Worm (Caenorhabditis elegans) whole organism, L4 larva: ENCODE measurements around the gene R11D1.7.

ENCODE experiments used
- F49E8.2 ChIP-seq: sonication (generic microtip); optimal IDR thresholded peaks from 2 replicates; lab custom pipeline; 2016; ENCODE audit warnings: missing compliant biosample characterization, mild to moderate bottlenecking, missing genetic modification characterization, borderline replicate concordance
- T26A8.4 ChIP-seq: fragments of 200-800 bp; sonication (Bioruptor generic); IDR thresholded peaks from 2 replicates; pipeline ENCODE4 v1.3.6; 2022; ENCODE audit warnings: missing genetic modification characterization, missing compliant biosample characterization
- aha-1 ChIP-seq: fragments of 150-350 bp; peaks from one replicate; lab custom pipeline; 2014; ENCODE audit warnings: missing biosample characterization, missing genetic modification characterization
- ama-1 ChIP-seq: fragments of 150-350 bp; optimal IDR thresholded peaks from 2 replicates; lab custom pipeline; 2014; ENCODE audit warnings: inconsistent platforms, mixed read lengths
- ceh-20 ChIP-seq: fragments of 200-800 bp; sonication (Bioruptor generic); IDR thresholded peaks from 2 replicates; pipeline ENCODE4 v1.3.6; 2022; ENCODE audit warnings: missing genetic modification reagents, missing genetic modification characterization, missing compliant biosample characterization
- ces-1 ChIP-seq: fragments of 150-350 bp; sonication (generic microtip); optimal IDR thresholded peaks from 4 replicates; lab custom pipeline; 2014; ENCODE audit warnings: missing biosample characterization, missing genetic modification reagents, missing genetic modification characterization
- cey-2 ChIP-seq: sonication (generic microtip); optimal IDR thresholded peaks from 3 replicates; lab custom pipeline; 2017; ENCODE audit warnings: missing genetic modification characterization, mild to moderate bottlenecking, missing compliant biosample characterization, antibody characterized with exemption, borderline replicate concordance; ENCODE audit not compliant: insufficient read depth
- daf-16 ChIP-seq, 3 experiments: sonication (generic microtip); optimal IDR thresholded peaks; 2 replicates each; lab custom pipeline; 2016 to 2017; ENCODE audit warnings: missing genetic modification characterization in 3 of 3, missing genetic modification reagents in 3 of 3, mild to moderate bottlenecking in 2 of 3, missing compliant biosample characterization in 2 of 3, missing biosample characterization in 1 of 3, moderate library complexity in 1 of 3
- dmd-6 ChIP-seq: fragments of 200-800 bp; sonication (Bioruptor generic); IDR thresholded peaks from 2 replicates; pipeline ENCODE4 v1.3.6; 2022; ENCODE audit warnings: missing genetic modification reagents, missing genetic modification characterization, missing compliant biosample characterization
- dmd-9 ChIP-seq: fragments of 200-800 bp; sonication (Bioruptor generic); IDR thresholded peaks from 2 replicates; pipeline ENCODE4 v1.3.6; 2022; ENCODE audit warnings: missing genetic modification reagents, missing genetic modification characterization, missing compliant biosample characterization
- dpl-1 ChIP-seq: fragments of 150-350 bp; optimal IDR thresholded peaks from 2 replicates; lab custom pipeline; 2014; ENCODE audit warnings: missing biosample characterization, missing genetic modification reagents, missing genetic modification characterization
- duxl-1 ChIP-seq: sonication (generic microtip); optimal IDR thresholded peaks from 2 replicates; lab custom pipeline; 2016; ENCODE audit warnings: mild to moderate bottlenecking, missing genetic modification characterization, moderate library complexity, missing compliant biosample characterization; ENCODE audit not compliant: poor library complexity
- dve-1 ChIP-seq: sonication (generic microtip); optimal IDR thresholded peaks from 2 replicates; lab custom pipeline; 2017; ENCODE audit warnings: antibody characterized with exemption, mild to moderate bottlenecking, missing genetic modification characterization, missing compliant biosample characterization; ENCODE audit not compliant: insufficient read depth
- fkh-10 ChIP-seq: fragments of 150-350 bp; optimal IDR thresholded peaks from 2 replicates; lab custom pipeline; 2014; ENCODE audit warnings: missing biosample characterization, missing genetic modification reagents, missing genetic modification characterization
- hlh-11 ChIP-seq: fragments of 200-800 bp; sonication (Bioruptor generic); optimal IDR thresholded peaks from 2 replicates; lab custom pipeline; 2018; ENCODE audit warnings: mild to moderate bottlenecking, missing genetic modification characterization, missing compliant biosample characterization
- lir-3 ChIP-seq: sonication (generic microtip); optimal IDR thresholded peaks from 2 replicates; lab custom pipeline; 2016; ENCODE audit warnings: mild to moderate bottlenecking, missing genetic modification characterization, missing compliant biosample characterization
- mep-1 ChIP-seq: fragments of 150-350 bp; sonication (generic microtip); optimal IDR thresholded peaks from 3 replicates; lab custom pipeline; 2014; ENCODE audit warnings: missing biosample characterization, missing genetic modification characterization
- mes-2 ChIP-seq: sonication (generic microtip); optimal IDR thresholded peaks from 2 replicates; lab custom pipeline; 2016; ENCODE audit warnings: missing genotype, mild to moderate bottlenecking, missing genetic modification characterization, missing compliant biosample characterization; ENCODE audit not compliant: poor library complexity, severe bottlenecking
- nhr-10 ChIP-seq: fragments of 150-350 bp; optimal IDR thresholded peaks from 2 replicates; lab custom pipeline; 2014; ENCODE audit warnings: missing biosample characterization, missing genetic modification characterization
- nhr-102 ChIP-seq: sonication (generic microtip); optimal IDR thresholded peaks from 2 replicates; lab custom pipeline; 2016; ENCODE audit warnings: mild to moderate bottlenecking, missing genetic modification characterization, moderate library complexity, missing compliant biosample characterization
- nhr-28 ChIP-seq: fragments of 150-350 bp; optimal IDR thresholded peaks from 2 replicates; lab custom pipeline; 2014; ENCODE audit warnings: missing biosample characterization, missing genetic modification characterization
- nhr-48 ChIP-seq: sonication (generic microtip); optimal IDR thresholded peaks from 2 replicates; lab custom pipeline; 2016; ENCODE audit warnings: mild to moderate bottlenecking, missing genetic modification characterization, missing compliant biosample characterization
- nhr-6 ChIP-seq: fragments of 150-350 bp; optimal IDR thresholded peaks from 2 replicates; lab custom pipeline; 2014; ENCODE audit warnings: missing biosample characterization, missing genetic modification characterization
- pha-4 ChIP-seq, 2 experiments: fragments of 150-350 bp in 1 of 2; fragments of 200-800 bp in 1 of 2; sonication (Bioruptor generic) in 1 of 2; IDR thresholded peaks in 1 of 2; optimal IDR thresholded peaks in 1 of 2; 2 replicates each; pipeline versions ENCODE4 v1.3.6 to Lab custom; 2014 to 2022; ENCODE audit warnings: missing genetic modification characterization in 2 of 2, missing genetic modification reagents in 2 of 2, missing biosample characterization in 1 of 2, missing compliant biosample characterization in 1 of 2
- php-3 ChIP-seq: fragments of 200-800 bp; sonication (Bioruptor generic); IDR thresholded peaks from 2 replicates; pipeline ENCODE4 v1.3.6; 2022; ENCODE audit warnings: missing genetic modification reagents, missing genetic modification characterization, missing compliant biosample characterization
- pqm-1 ChIP-seq: sonication (generic microtip); optimal IDR thresholded peaks from 2 replicates; lab custom pipeline; 2017; ENCODE audit warnings: missing biosample characterization, missing genetic modification characterization
- spr-1 ChIP-seq: sonication (generic microtip); optimal IDR thresholded peaks from 2 replicates; lab custom pipeline; 2016; ENCODE audit warnings: mild to moderate bottlenecking, missing genetic modification characterization, missing compliant biosample characterization
- tag-97 ChIP-seq: fragments of 200-800 bp; sonication (Bioruptor generic); IDR thresholded peaks from 2 replicates; pipeline ENCODE4 v1.3.6; 2022; ENCODE audit warnings: missing genetic modification characterization, missing compliant biosample characterization
- tra-1 ChIP-seq: fragments of 200-800 bp; sonication (Bioruptor generic); IDR thresholded peaks from 2 replicates; pipeline ENCODE4 v1.3.6; 2022; ENCODE audit warnings: missing genetic modification reagents, missing genetic modification characterization, missing compliant biosample characterization
- unc-39 ChIP-seq: sonication (generic microtip); optimal IDR thresholded peaks from 2 replicates; lab custom pipeline; 2017; ENCODE audit warnings: missing biosample characterization, missing genetic modification characterization

Gene R11D1.7

DNA sequence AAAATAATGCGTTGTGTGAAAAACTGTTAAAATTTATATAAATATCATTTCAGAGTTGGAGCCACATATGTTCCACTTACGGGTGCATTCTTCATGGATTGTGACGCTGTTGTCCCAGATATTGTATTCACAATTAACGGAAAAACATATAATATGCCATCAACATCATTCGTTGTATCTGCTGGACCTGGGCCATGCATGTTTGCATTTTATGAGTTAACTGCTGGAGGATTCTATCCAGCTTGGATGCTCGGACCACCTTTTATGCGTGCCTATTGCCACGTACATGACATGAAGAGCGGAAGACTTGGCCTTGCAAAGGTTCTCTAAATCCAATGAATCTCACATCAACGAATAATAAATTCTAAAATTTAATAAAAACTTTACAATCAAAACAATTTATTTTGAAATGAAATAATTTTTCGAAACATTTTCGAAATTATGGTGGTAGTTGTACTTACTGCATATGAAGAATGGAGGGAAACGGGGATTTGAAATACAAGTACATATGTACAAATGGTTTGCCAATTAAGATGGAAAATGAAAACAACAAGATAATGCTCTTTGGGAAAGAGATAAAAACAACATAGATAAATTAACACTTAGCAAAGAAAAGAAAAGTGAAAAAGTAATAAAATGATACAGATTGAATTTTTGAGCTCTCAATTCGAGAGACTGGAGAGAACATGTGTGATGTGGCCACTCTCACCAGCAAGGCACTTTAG, 24.1 kb downstream of the R11D1.7 start:
- peak; percentile 13 for TF ChIP-seq nhr-48 (tag; lab: Kevin White, UChicago)
- TF ChIP-seq mep-1 (tag; lab: Kevin White, UChicago), result peak; percentile 66
- TF ChIP-seq dmd-9 (GFP tag; lab: Robert Waterston, UW), result no peak
- peak; percentile 28 for TF ChIP-seq pqm-1
- peak; percentile 2 for TF ChIP-seq spr-1
- peak; percentile 53 for TF ChIP-seq dve-1 (tag; lab: Kevin White, UChicago)
- no peak for TF ChIP-seq T26A8.4 (GFP tag; lab: Robert Waterston, UW)
- no peak for TF ChIP-seq unc-39
- peak; percentile 62 for TF ChIP-seq duxl-1 (tag; lab: Kevin White, UChicago)
- peak; percentile 69 for TF ChIP-seq mes-2 (tag; lab: Kevin White, UChicago)
- peak; percentile 49 for TF ChIP-seq nhr-102 (tag; lab: Kevin White, UChicago)
- peak; percentile 29 for TF ChIP-seq nhr-10
- no peak for TF ChIP-seq F49E8.2 (tag; lab: Kevin White, UChicago)
- TF ChIP-seq ceh-20 (GFP tag; lab: Robert Waterston, UW), result no peak

DNA sequence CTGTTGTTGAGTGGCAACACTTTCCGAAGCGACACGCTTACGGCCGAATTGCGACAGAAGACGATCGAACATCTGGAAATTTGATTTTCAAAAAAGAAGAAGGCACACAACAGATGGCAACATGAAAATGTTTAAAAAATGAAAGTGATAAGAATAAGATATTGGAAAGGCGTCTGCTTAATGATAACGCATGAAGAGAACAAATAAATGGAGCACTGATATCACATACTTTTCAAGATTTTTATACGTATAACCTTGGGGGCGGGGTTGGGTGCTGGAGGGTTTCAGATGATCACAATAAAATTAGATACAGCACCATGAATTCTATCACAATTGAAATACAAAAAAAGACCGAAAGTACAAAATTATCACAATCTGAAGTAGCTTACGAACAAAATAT, 25.2 kb downstream of the R11D1.7 start, which contains the start of gene C15C8.7:
TSS of gene C15C8.7 (minus strand) at position 72 of the 400 bp plus-strand sequence.
- TF ChIP-seq tag-97 (GFP tag; lab: Robert Waterston, UW), result no peak
- TF ChIP-seq hlh-11, result peak; percentile 50
- TF ChIP-seq pqm-1, result peak; percentile 84
- TF ChIP-seq mep-1 (tag; lab: Kevin White, UChicago), result peak; percentile 1
- peak; percentile 46; the same call in 1 of the 2 replicates for TF ChIP-seq dmd-6 (GFP tag; lab: Robert Waterston, UW)
- TF ChIP-seq tra-1 (GFP tag; lab: Robert Waterston, UW), result no peak
- peak; percentile 9 for TF ChIP-seq ama-1 (lab: Kevin White, UChicago)
- TF ChIP-seq aha-1 (tag; lab: Kevin White, UChicago), result peak; percentile 77
- TF ChIP-seq dve-1 (tag; lab: Kevin White, UChicago), result peak; percentile 58
- peak; percentile 37 for TF ChIP-seq nhr-28
- no peak for TF ChIP-seq daf-16 (GFP tag; optimal IDR thresholded peaks at IDR 0.05; lab: Kevin White, UChicago)
- peak; percentile 51 for TF ChIP-seq daf-16 (tag; optimal IDR thresholded peaks at IDR 0.05; lab: Kevin White, UChicago)
- no peak for TF ChIP-seq duxl-1 (tag; lab: Kevin White, UChicago)
- TF ChIP-seq cey-2 (tag; lab: Kevin White, UChicago), result no peak
- TF ChIP-seq php-3 (GFP tag; lab: Robert Waterston, UW), result 0 out of 2 replicates have a peak, but pooled peaks have one; percentile 28

DNA sequence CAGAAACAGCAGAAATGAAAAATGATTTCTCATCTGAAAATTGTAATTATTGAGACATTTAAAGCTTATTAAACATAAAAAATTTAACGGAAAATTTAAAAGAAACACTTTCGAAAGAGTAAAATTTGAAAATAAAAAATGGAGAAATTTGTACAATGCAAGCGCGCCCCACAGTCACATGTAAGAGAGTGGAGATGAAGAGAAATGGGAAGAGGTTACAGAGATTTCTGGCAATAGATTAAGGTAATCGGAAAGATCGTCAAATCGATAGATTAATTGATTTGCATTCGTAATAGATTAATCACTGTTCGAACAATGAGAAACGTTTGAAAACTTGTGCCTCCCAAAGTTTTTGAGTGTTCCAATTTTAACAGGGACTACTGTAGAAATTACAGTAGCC, 27.6 kb downstream of the R11D1.7 start, which contains the start of gene C15C8.4:
TSS of gene C15C8.4 (minus strand) at position 33 of the 400 bp plus-strand sequence.
- TF ChIP-seq dpl-1 (GFP tag; lab: Kevin White, UChicago), result peak; percentile 17
- peak; percentile 54 for TF ChIP-seq nhr-6
- no peak for TF ChIP-seq nhr-10
- no peak for TF ChIP-seq pha-4 (GFP tag; IDR thresholded peaks at IDR 0.05; lab: Robert Waterston, UW)
- no peak for TF ChIP-seq pha-4 (tag; optimal IDR thresholded peaks at IDR 0.05; lab: Kevin White, UChicago)

DNA sequence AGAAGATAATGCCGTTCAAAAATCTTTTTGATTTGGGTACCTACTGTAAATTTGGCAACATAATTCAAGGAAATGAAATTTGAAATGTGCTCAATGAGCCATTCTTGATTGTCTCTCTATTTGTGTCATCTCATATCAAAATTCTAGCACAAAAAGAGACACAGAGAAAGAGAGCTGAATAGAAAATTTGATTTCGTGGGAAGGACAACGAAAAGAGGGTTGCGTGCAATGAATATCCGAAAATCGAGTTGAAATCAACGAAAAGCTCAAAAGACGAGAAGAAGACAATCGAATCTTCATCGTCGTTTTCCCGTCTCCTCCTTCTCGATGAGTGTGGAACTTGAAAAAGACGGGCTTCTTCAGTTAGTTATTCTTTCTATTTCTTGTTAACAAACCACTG, 28.0 kb downstream of the R11D1.7 start, which contains the start of gene C15C8.5:
TSS of gene C15C8.5 (plus strand) at position 152 of the 400 bp plus-strand sequence.
- peak; percentile 97 for TF ChIP-seq fkh-10 (GFP tag; lab: Kevin White, UChicago)
- no peak for TF ChIP-seq lir-3 (tag; lab: Kevin White, UChicago)
- peak; percentile 91 for TF ChIP-seq ces-1 (GFP tag; lab: Kevin White, UChicago)
